Fruit fly (Drosophila melanogaster) whole organism, embryonic: ENCODE results near the gene Tsp29Fa.

Source experiments
- Awh ChIP-seq: fragments of 200-800 bp; sonication (Bioruptor generic); IDR thresholded peaks from 2 replicates; pipeline ENCODE4, ENCODE4 v1.3.6; 2022; ENCODE audit warnings: missing biosample characterization, missing genetic modification characterization
- BtbVII ChIP-seq: fragments of 200-800 bp; sonication (Bioruptor generic); optimal IDR thresholded peaks from 3 replicates; lab custom pipeline; 2017; ENCODE audit warnings: missing biosample characterization, mild to moderate bottlenecking, missing genetic modification characterization
- CG10431 ChIP-seq: fragments of 200-800 bp; sonication (Bioruptor generic); optimal IDR thresholded peaks from 3 replicates; lab custom pipeline; 2018; ENCODE audit warnings: missing biosample characterization, mild to moderate bottlenecking, missing genetic modification characterization
- CG10979 ChIP-seq: fragments of 200-800 bp; sonication (Bioruptor generic); optimal IDR thresholded peaks from 2 replicates; lab custom pipeline; 2018; ENCODE audit warnings: missing biosample characterization, mild to moderate bottlenecking, missing genetic modification characterization, moderate library complexity
- CG11398 ChIP-seq: fragments of 200-800 bp; sonication (Bioruptor generic); optimal IDR thresholded peaks from 2 replicates; lab custom pipeline; 2016; ENCODE audit warnings: missing biosample characterization, missing genetic modification characterization
- CG12236 ChIP-seq: fragments of 200-800 bp; sonication (Bioruptor generic); optimal IDR thresholded peaks from 2 replicates; lab custom pipeline; 2016; ENCODE audit warnings: missing biosample characterization, missing genetic modification characterization
- CG12391 ChIP-seq: fragments of 200-800 bp; sonication (Bioruptor generic); optimal IDR thresholded peaks from 3 replicates; lab custom pipeline; 2018; ENCODE audit warnings: missing biosample characterization, mild to moderate bottlenecking, missing genetic modification characterization, moderate library complexity
- CG14710 ChIP-seq: fragments of 200-800 bp; sonication (Bioruptor generic); optimal IDR thresholded peaks from 3 replicates; lab custom pipeline; 2019; ENCODE audit warnings: missing biosample characterization, mild to moderate bottlenecking, missing genetic modification characterization, moderate library complexity
- CG15479 ChIP-seq: fragments of 200-800 bp; sonication (Bioruptor generic); optimal IDR thresholded peaks from 3 replicates; lab custom pipeline; 2019; ENCODE audit warnings: missing biosample characterization, mild to moderate bottlenecking, missing genetic modification characterization, moderate library complexity
- CG2199 ChIP-seq: fragments of 200-800 bp; sonication (Bioruptor generic); IDR thresholded peaks from 3 replicates; pipeline ENCODE4 v1.3.6; 2022; ENCODE audit warnings: missing biosample characterization, missing genetic modification characterization
- CG32767 ChIP-seq: fragments of 200-800 bp; sonication (Bioruptor generic); IDR thresholded peaks from 2 replicates; pipeline ENCODE4 v1.3.6; 2022; ENCODE audit warnings: missing biosample characterization, missing genetic modification characterization
- CG34224 ChIP-seq: fragments of 200-800 bp; sonication (Bioruptor generic); IDR thresholded peaks from 3 replicates; pipeline ENCODE4 v1.3.6; 2022; ENCODE audit warnings: missing biosample characterization, missing genetic modification characterization; ENCODE audit not compliant: partially characterized antibody
- CG3995 ChIP-seq: fragments of 200-800 bp; sonication (Bioruptor generic); optimal IDR thresholded peaks from 3 replicates; lab custom pipeline; 2016; ENCODE audit warnings: missing biosample characterization, missing genetic modification characterization
- CG7556 ChIP-seq: fragments of 200-800 bp; sonication (Bioruptor generic); optimal IDR thresholded peaks from 2 replicates; lab custom pipeline; 2017; ENCODE audit warnings: missing biosample characterization, mild to moderate bottlenecking, missing genetic modification characterization
- CG7963 ChIP-seq: fragments of 200-800 bp; sonication (Bioruptor generic); IDR thresholded peaks from 3 replicates; pipeline ENCODE4 v1.3.6; 2022; ENCODE audit warnings: missing biosample characterization, missing genetic modification characterization; ENCODE audit not compliant: partially characterized antibody
- CG8924 ChIP-seq: fragments of 200-800 bp; optimal IDR thresholded peaks from 3 replicates; lab custom pipeline; 2019; ENCODE audit warnings: missing biosample characterization, mild to moderate bottlenecking, missing genetic modification characterization, moderate library complexity
- CG9437 ChIP-seq: fragments of 200-800 bp; sonication (Bioruptor generic); optimal IDR thresholded peaks from 2 replicates; lab custom pipeline; 2018; ENCODE audit warnings: missing biosample characterization, mild to moderate bottlenecking, missing genetic modification characterization
- CTCF ChIP-seq: fragments of 200-800 bp; sonication (Bioruptor generic); optimal IDR thresholded peaks from 2 replicates; lab custom pipeline; 2017; ENCODE audit warnings: missing biosample characterization, mild to moderate bottlenecking, missing genetic modification characterization, moderate library complexity
- D ChIP-seq, 2 experiments: fragments of 200-800 bp in 1 of 2; fragments of >200 bp in 1 of 2; sonication (Bioruptor generic) in 1 of 2; optimal IDR thresholded peaks; 2 replicates in 1 of 2; 3 replicates in 1 of 2; lab custom pipeline; 2017; ENCODE audit warnings: mild to moderate bottlenecking in 1 of 2, missing biosample characterization in 1 of 2, missing genetic modification characterization in 1 of 2, missing genetic modification reagents in 1 of 2
- D19A ChIP-seq: fragments of 200-800 bp; optimal IDR thresholded peaks from 3 replicates; lab custom pipeline; 2019; ENCODE audit warnings: missing biosample characterization, mild to moderate bottlenecking, missing genetic modification characterization, moderate library complexity
- Dad ChIP-seq: fragments of 200-800 bp; sonication (Bioruptor generic); optimal IDR thresholded peaks from 3 replicates; lab custom pipeline; 2016; ENCODE audit warnings: missing biosample characterization, missing genetic modification characterization
- Dp ChIP-seq: fragments of 200-800 bp; sonication (Bioruptor generic); optimal IDR thresholded peaks from 2 replicates; lab custom pipeline; 2018; ENCODE audit warnings: missing biosample characterization, mild to moderate bottlenecking, missing genetic modification characterization, moderate library complexity
- Elba2 ChIP-seq: fragments of 200-800 bp; sonication (Bioruptor generic); optimal IDR thresholded peaks from 3 replicates; lab custom pipeline; 2016; ENCODE audit warnings: missing biosample characterization, missing genetic modification characterization
- Kr ChIP-seq: fragments of 200-800 bp; sonication (Bioruptor generic); optimal IDR thresholded peaks from 2 replicates; lab custom pipeline; 2017; ENCODE audit warnings: missing biosample characterization, mild to moderate bottlenecking, missing genetic modification characterization
- MESR4 ChIP-seq: fragments of 200-800 bp; sonication (Bioruptor generic); optimal IDR thresholded peaks from 2 replicates; lab custom pipeline; 2018; ENCODE audit warnings: missing biosample characterization, mild to moderate bottlenecking, missing genetic modification characterization, moderate library complexity
- Nf-YB ChIP-seq: fragments of 200-800 bp; sonication (Bioruptor generic); optimal IDR thresholded peaks from 3 replicates; lab custom pipeline; 2019; ENCODE audit warnings: missing biosample characterization, mild to moderate bottlenecking, missing genetic modification characterization, moderate library complexity
- Oaz ChIP-seq: fragments of 200-800 bp; sonication (Bioruptor generic); IDR thresholded peaks from 2 replicates; pipeline ENCODE4 v1.3.6; 2022; ENCODE audit warnings: missing biosample characterization, missing genetic modification characterization
- Side ChIP-seq: fragments of 200-800 bp; sonication (Bioruptor generic); optimal IDR thresholded peaks from 2 replicates; lab custom pipeline; 2016; ENCODE audit warnings: missing biosample characterization, missing genetic modification characterization
- Vsx1 ChIP-seq: fragments of 200-800 bp; sonication (Bioruptor generic); optimal IDR thresholded peaks from 2 replicates; lab custom pipeline; 2017; ENCODE audit warnings: missing biosample characterization, mild to moderate bottlenecking, missing genetic modification characterization, missing genetic modification reagents
- bsh ChIP-seq, 2 experiments: fragments of 200-800 bp; sonication (Bioruptor generic); optimal IDR thresholded peaks; 2 replicates each; lab custom pipeline; 2017 to 2018; ENCODE audit warnings: mild to moderate bottlenecking in 2 of 2, missing biosample characterization in 2 of 2, missing genetic modification characterization in 2 of 2, moderate library complexity in 1 of 2
- chif ChIP-seq, 2 experiments: fragments of 200-800 bp; sonication (Bioruptor generic); optimal IDR thresholded peaks; 3 replicates each; lab custom pipeline; 2016; ENCODE audit warnings: missing biosample characterization in 2 of 2, missing genetic modification characterization in 2 of 2
- ci ChIP-seq: fragments of 200-800 bp; sonication (Bioruptor generic); IDR thresholded peaks from 3 replicates; pipeline ENCODE4 v1.3.6; 2022; ENCODE audit warnings: missing biosample characterization, missing genetic modification characterization
- dmrt11E ChIP-seq: fragments of 200-800 bp; sonication (Bioruptor generic); optimal IDR thresholded peaks from 3 replicates; lab custom pipeline; 2018; ENCODE audit warnings: missing biosample characterization, mild to moderate bottlenecking, missing genetic modification characterization, moderate library complexity
- esg ChIP-seq: fragments of 200-800 bp; sonication (Bioruptor generic); conservative IDR thresholded peaks from 2 replicates; pipeline ENCODE4 v1.3.6; 2022; ENCODE audit warnings: missing biosample characterization, missing genetic modification characterization
- eve ChIP-seq, 2 experiments: fragments of >200 bp; optimal IDR thresholded peaks; 2 replicates each; lab custom pipeline; 2017; ENCODE audit warnings: missing biosample characterization in 2 of 2, missing genetic modification characterization in 2 of 2
- gcm ChIP-seq: fragments of 200-800 bp; sonication (Bioruptor generic); optimal IDR thresholded peaks from 2 replicates; lab custom pipeline; 2019; ENCODE audit warnings: missing biosample characterization, mild to moderate bottlenecking, missing genetic modification characterization, moderate library complexity
- h ChIP-seq: fragments of >200 bp; optimal IDR thresholded peaks from 2 replicates; lab custom pipeline; 2017
- insv ChIP-seq, 2 experiments: fragments of 200-800 bp; sonication (Bioruptor generic); optimal IDR thresholded peaks; 3 replicates each; lab custom pipeline; 2016 to 2018; ENCODE audit warnings: missing biosample characterization in 2 of 2, missing genetic modification characterization in 2 of 2
- klu ChIP-seq: fragments of 200-800 bp; sonication (Bioruptor generic); IDR thresholded peaks from 2 replicates; pipeline ENCODE4 v1.3.6; 2022; ENCODE audit warnings: missing biosample characterization, missing genetic modification characterization
- nmo ChIP-seq: fragments of 200-800 bp; sonication (Bioruptor generic); optimal IDR thresholded peaks from 2 replicates; lab custom pipeline; 2018; ENCODE audit warnings: missing biosample characterization, mild to moderate bottlenecking, missing genetic modification characterization, moderate library complexity
- oc ChIP-seq: fragments of 200-800 bp; sonication (Bioruptor generic); optimal IDR thresholded peaks from 2 replicates; lab custom pipeline; 2018; ENCODE audit warnings: missing biosample characterization, mild to moderate bottlenecking, missing genetic modification characterization, moderate library complexity
- run ChIP-seq: fragments of 200-800 bp; sonication (Bioruptor generic); optimal IDR thresholded peaks from 3 replicates; lab custom pipeline; 2018; ENCODE audit warnings: missing biosample characterization, mild to moderate bottlenecking, missing genetic modification characterization
- sd ChIP-seq: fragments of 200-800 bp; sonication (Bioruptor generic); optimal IDR thresholded peaks from 3 replicates; lab custom pipeline; 2018; ENCODE audit warnings: missing biosample characterization, mild to moderate bottlenecking, missing genetic modification characterization, moderate library complexity
- shn ChIP-seq: fragments of 200-800 bp; sonication (Bioruptor generic); optimal IDR thresholded peaks from 3 replicates; lab custom pipeline; 2016; ENCODE audit warnings: missing biosample characterization, missing genetic modification characterization
- slbo ChIP-seq: fragments of 200-800 bp; sonication (Bioruptor generic); IDR thresholded peaks from 2 replicates; pipeline ENCODE4 v1.3.6; 2022; ENCODE audit warnings: missing biosample characterization, missing genetic modification characterization
- stc ChIP-seq: fragments of 200-800 bp; sonication (Bioruptor generic); IDR thresholded peaks from 2 replicates; pipeline ENCODE4 v1.3.6; 2022; ENCODE audit warnings: missing biosample characterization, missing genetic modification characterization
- stwl ChIP-seq: fragments of 200-800 bp; sonication (Bioruptor generic); optimal IDR thresholded peaks from 3 replicates; lab custom pipeline; 2018; ENCODE audit warnings: missing biosample characterization, mild to moderate bottlenecking, missing genetic modification characterization, moderate library complexity
- tin ChIP-seq: fragments of 200-800 bp; sonication (Bioruptor generic); optimal IDR thresholded peaks from 3 replicates; lab custom pipeline; 2016; ENCODE audit warnings: missing biosample characterization, missing genetic modification characterization
- vnd ChIP-seq: fragments of 200-800 bp; sonication (Bioruptor generic); IDR thresholded peaks from 3 replicates; pipeline ENCODE4 v1.3.6; 2022; ENCODE audit warnings: missing biosample characterization, missing genetic modification characterization; ENCODE audit not compliant: partially characterized antibody

Gene Tsp29Fa

DNA sequence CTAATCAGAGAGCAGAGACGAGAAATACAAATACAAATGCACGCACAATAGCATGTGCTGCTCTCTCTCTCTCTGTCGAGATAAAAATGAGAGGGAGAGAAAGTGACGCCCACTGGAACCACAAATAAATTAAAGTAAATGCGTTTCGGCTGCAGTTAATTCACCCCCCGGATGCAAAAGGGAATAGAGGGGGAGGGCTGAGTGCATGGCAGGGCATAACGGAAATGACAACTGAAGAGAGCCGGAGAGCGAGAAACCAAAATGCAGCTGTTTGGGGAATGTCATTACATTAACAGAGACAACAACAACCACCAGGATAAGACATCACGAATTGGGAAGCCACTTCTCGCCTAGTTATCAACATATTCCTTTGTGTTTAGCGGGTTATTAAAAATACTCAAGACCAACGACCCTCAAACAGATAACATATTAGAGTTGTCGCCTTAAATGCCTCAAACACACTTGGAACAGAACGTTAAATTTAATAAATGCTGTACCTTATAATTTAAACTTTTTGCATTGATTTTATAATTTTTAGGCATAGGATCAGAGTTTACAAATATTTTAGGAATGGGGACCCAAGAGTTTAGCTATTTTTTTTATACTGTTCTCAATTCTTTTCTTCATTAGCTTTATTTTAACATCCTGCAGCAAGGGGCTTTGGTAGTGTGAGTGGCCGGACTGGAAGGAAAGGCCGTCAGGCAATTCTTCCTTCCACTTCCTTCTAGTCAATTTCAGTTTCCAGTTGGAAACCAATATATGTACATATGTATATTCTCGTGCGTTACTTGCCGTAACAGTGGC, 16.4 kb downstream of the Tsp29Fa start:
- TF ChIP-seq tin (GFP tag; lab: Kevin White, UChicago), result no peak
- TF ChIP-seq CG10431 (GFP tag; lab: Kevin White, UChicago), result peak; percentile 15
- TF ChIP-seq ci (GFP tag; lab: Robert Waterston, UW), result peak; percentile 58; the same call in 1 of the 3 replicates
- peak; percentile 64 for TF ChIP-seq Elba2 (GFP tag; lab: Kevin White, UChicago)
- TF ChIP-seq CG3995 (GFP tag; lab: Kevin White, UChicago), result no peak
- peak in 1 of 2 experiments; percentile 47 for TF ChIP-seq insv (GFP tag; optimal IDR thresholded peaks at IDR 0.05; lab: Kevin White, UChicago)
- no peak for TF ChIP-seq CTCF (GFP tag; lab: Kevin White, UChicago)
- peak; percentile 12 for TF ChIP-seq CG12391 (tag; lab: Kevin White, UChicago)
- no peak for TF ChIP-seq klu (GFP tag; lab: Robert Waterston, UW)
- no peak for TF ChIP-seq Dp (GFP tag; lab: Kevin White, UChicago)
- no peak for TF ChIP-seq eve (GFP tag; optimal IDR thresholded peaks at IDR 0.05; lab: Kevin White, UChicago)
- peak; percentile 42 for TF ChIP-seq CG15479 (GFP tag; lab: Kevin White, UChicago)
- TF ChIP-seq MESR4 (GFP tag; lab: Kevin White, UChicago), result no peak
- TF ChIP-seq CG32767 (GFP tag; lab: Robert Waterston, UW), result no peak
- peak; percentile 20 for TF ChIP-seq nmo (GFP tag; lab: Kevin White, UChicago)
- no peak for TF ChIP-seq h
- TF ChIP-seq CG2199 (GFP tag; lab: Robert Waterston, UW), result peak; percentile 67; the same call in 1 of the 3 replicates
- no peak for TF ChIP-seq CG34224
- peak; percentile 11 for TF ChIP-seq stwl (tag; lab: Kevin White, UChicago)
- TF ChIP-seq D19A (tag; lab: Kevin White, UChicago), result peak; percentile 42
- peak in 1 of 2 experiments; percentile 53 for TF ChIP-seq bsh (GFP tag; optimal IDR thresholded peaks at IDR 0.05; lab: Kevin White, UChicago)
- peak in 1 of 2 experiments; percentile 12 for TF ChIP-seq chif (GFP tag; optimal IDR thresholded peaks at IDR 0.05; lab: Kevin White, UChicago)
- TF ChIP-seq gcm (GFP tag; lab: Kevin White, UChicago), result peak; percentile 17
- TF ChIP-seq CG7963 (GFP tag; lab: Robert Waterston, UW), result no peak
- TF ChIP-seq CG14710 (tag; lab: Kevin White, UChicago), result peak; percentile 11
- no peak for TF ChIP-seq CG9437 (GFP tag; lab: Kevin White, UChicago)
- TF ChIP-seq CG11398, result peak; percentile 14
- peak; percentile 39 for TF ChIP-seq Vsx1 (GFP tag; lab: Kevin White, UChicago)
- no peak for TF ChIP-seq CG12236 (GFP tag; lab: Kevin White, UChicago)
- TF ChIP-seq Side, result no peak
- peak; percentile 29; the same call in 1 of the 2 replicates for TF ChIP-seq Awh (GFP tag; lab: Robert Waterston, UW)
- peak; percentile 38 for TF ChIP-seq sd (tag; lab: Kevin White, UChicago)
- no peak for TF ChIP-seq Nf-YB (GFP tag; lab: Kevin White, UChicago)
- peak; percentile 44 for TF ChIP-seq dmrt11E (tag; lab: Kevin White, UChicago)
- no peak for TF ChIP-seq Oaz (GFP tag; lab: Robert Waterston, UW)
- no peak for TF ChIP-seq BtbVII (GFP tag; lab: Kevin White, UChicago)
- no peak for TF ChIP-seq Kr (GFP tag; lab: Kevin White, UChicago)
- no peak for TF ChIP-seq Dad (GFP tag; lab: Kevin White, UChicago)
- TF ChIP-seq esg, result no peak
- no peak for TF ChIP-seq D (optimal IDR thresholded peaks at IDR 0.05; lab: Kevin White, UChicago)
- TF ChIP-seq D (GFP tag; optimal IDR thresholded peaks at IDR 0.05; lab: Kevin White, UChicago), result peak; percentile 30
- TF ChIP-seq CG7556, result no peak
- TF ChIP-seq oc (tag; lab: Kevin White, UChicago), result no peak
- TF ChIP-seq CG10979, result peak; percentile 16
- no peak for TF ChIP-seq vnd (GFP tag; lab: Robert Waterston, UW)
- peak; percentile 36 for TF ChIP-seq run (tag; lab: Kevin White, UChicago)
- 0 out of 2 replicates have a peak, but pooled peaks have one; percentile 16 for TF ChIP-seq stc (GFP tag; lab: Robert Waterston, UW)
- no peak for TF ChIP-seq slbo (GFP tag; lab: Robert Waterston, UW)
- peak; percentile 31 for TF ChIP-seq CG8924 (tag; lab: Kevin White, UChicago)
- TF ChIP-seq shn, result no peak
